Worm (Caenorhabditis elegans) whole organism, L1 larva: Measurements from ENCODE around the gene Y62E10A.20.

ENCODE experiments used
- C04F5.9 ChIP-seq: sonication (generic microtip); optimal IDR thresholded peaks from 2 replicates; lab custom pipeline; 2016; ENCODE audit warnings: missing genetic modification characterization, missing compliant biosample characterization
- Y116A8C.19 ChIP-seq: sonication (generic microtip); optimal IDR thresholded peaks from 2 replicates; lab custom pipeline; 2016; ENCODE audit warnings: missing compliant biosample characterization, missing genetic modification characterization, borderline replicate concordance
- aly-2 ChIP-seq: fragments of 150-350 bp; optimal IDR thresholded peaks from 2 replicates; lab custom pipeline; 2014; ENCODE audit warnings: missing biosample characterization, missing genetic modification characterization
- ceh-82 ChIP-seq, 3 experiments: fragments of 150-350 bp in 1 of 3; sonication (generic microtip) in 2 of 3; optimal IDR thresholded peaks; 2 replicates each; lab custom pipeline; 2014 to 2017; ENCODE audit warnings: missing biosample characterization in 3 of 3, missing genetic modification characterization in 3 of 3
- elt-3 ChIP-seq, 6 experiments: fragments of 150-350 bp in 1 of 6; sonication (generic microtip); optimal IDR thresholded peaks; 2 replicates each; lab custom pipeline; 2017 to 2018; ENCODE audit warnings: missing biosample characterization in 6 of 6, missing genetic modification characterization in 6 of 6, inconsistent platforms in 1 of 6
- ets-5 ChIP-seq: fragments of 200-800 bp; sonication (Bioruptor generic); IDR thresholded peaks from 2 replicates; pipeline ENCODE4 v1.3.6; 2022; ENCODE audit warnings: missing genetic modification characterization, missing compliant biosample characterization
- fos-1 ChIP-seq: fragments of 150-350 bp; optimal IDR thresholded peaks from 2 replicates; lab custom pipeline; 2014; ENCODE audit warnings: missing biosample characterization, missing genetic modification characterization
- irx-1 ChIP-seq: sonication (generic microtip); optimal IDR thresholded peaks from 2 replicates; lab custom pipeline; 2016; ENCODE audit warnings: missing genetic modification characterization, missing compliant biosample characterization
- nhr-12 ChIP-seq: sonication (generic microtip); optimal IDR thresholded peaks from 2 replicates; lab custom pipeline; 2017; ENCODE audit warnings: missing biosample characterization, missing genetic modification characterization
- nhr-19 ChIP-seq: fragments of 200-800 bp; sonication (Bioruptor generic); conservative IDR thresholded peaks from 2 replicates; pipeline ENCODE4 v1.3.6; 2022; ENCODE audit warnings: missing genetic modification characterization, missing compliant biosample characterization
- nhr-77 ChIP-seq: fragments of 150-350 bp; optimal IDR thresholded peaks from 2 replicates; lab custom pipeline; 2014; ENCODE audit warnings: missing biosample characterization, missing genetic modification characterization
- skn-1 ChIP-seq: fragments of 150-350 bp; optimal IDR thresholded peaks from 2 replicates; lab custom pipeline; 2014; ENCODE audit warnings: missing biosample characterization, missing genetic modification characterization
- unc-62 ChIP-seq: fragments of 150-350 bp; optimal IDR thresholded peaks from 2 replicates; lab custom pipeline; 2014; ENCODE audit warnings: missing biosample characterization, missing genetic modification reagents, missing genetic modification characterization

DNA sequence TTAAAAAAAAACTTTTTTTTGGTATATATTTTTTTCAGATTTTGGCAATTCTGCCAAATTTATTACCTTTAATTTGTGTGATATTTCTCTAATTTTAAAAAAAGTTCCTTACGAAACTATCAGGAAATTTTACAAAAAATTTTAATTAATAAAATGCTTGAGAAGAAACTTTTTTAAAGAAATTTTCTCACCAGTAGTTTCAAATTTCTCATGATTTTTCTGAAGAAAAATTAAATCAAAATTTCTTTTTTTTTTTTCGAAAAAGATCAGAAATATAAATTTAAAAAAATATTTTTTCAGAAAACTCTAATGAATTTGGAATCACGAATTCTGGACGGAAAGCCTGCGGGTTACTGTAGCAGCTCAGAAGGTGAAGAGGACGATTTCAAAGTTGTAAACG lies 8.2 kb downstream of the Y62E10A.20 start, which contains the start of gene mau-8:
- no peak for TF ChIP-seq unc-62 (GFP tag; lab: Kevin White, UChicago)
- no peak for TF ChIP-seq ceh-82 (tag; optimal IDR thresholded peaks at IDR 0.05; lab: Kevin White, UChicago)
- TF ChIP-seq nhr-12 (tag; lab: Kevin White, UChicago) = no peak
- no peak for TF ChIP-seq Y116A8C.19 (tag; lab: Kevin White, UChicago)
- TF ChIP-seq irx-1 (tag; lab: Kevin White, UChicago) = no peak
- TF ChIP-seq C04F5.9 (tag; lab: Kevin White, UChicago) = no peak
- TF ChIP-seq nhr-77 (tag; lab: Kevin White, UChicago) = no peak
- no peak for TF ChIP-seq fos-1
- no peak for TF ChIP-seq skn-1 (tag; lab: Kevin White, UChicago)
- no peak for TF ChIP-seq elt-3 (tag; optimal IDR thresholded peaks at IDR 0.05; lab: Kevin White, UChicago)
- TF ChIP-seq ets-5 (GFP tag; lab: Robert Waterston, UW) = no peak
- no peak for TF ChIP-seq aly-2 (tag; lab: Kevin White, UChicago)
- TF ChIP-seq nhr-19 = no peak
